Worm (Caenorhabditis elegans) whole organism, L4 larva: ENCODE results near the gene F49E11.7.

ENCODE experiments used
- F26F4.8 ChIP-seq: fragments of 200-800 bp; sonication (Bioruptor generic); conservative IDR thresholded peaks from 2 replicates; pipeline ENCODE4 v1.3.6; 2022; ENCODE audit warnings: missing genetic modification characterization, missing compliant biosample characterization
- F37D6.2 ChIP-seq: sonication (generic microtip); optimal IDR thresholded peaks from 2 replicates; lab custom pipeline; 2016; ENCODE audit warnings: mild to moderate bottlenecking, missing genetic modification characterization, missing compliant biosample characterization
- Y105C5A.15 ChIP-seq: fragments of 200-800 bp; sonication (Bioruptor generic); IDR thresholded peaks from 2 replicates; pipeline ENCODE4 v1.3.6; 2022; ENCODE audit warnings: missing genetic modification characterization, missing compliant biosample characterization
- aha-1 ChIP-seq: fragments of 150-350 bp; peaks from one replicate; lab custom pipeline; 2014; ENCODE audit warnings: missing biosample characterization, missing genetic modification characterization
- ama-1 ChIP-seq: fragments of 150-350 bp; optimal IDR thresholded peaks from 2 replicates; lab custom pipeline; 2014; ENCODE audit warnings: inconsistent platforms, mixed read lengths
- arid-1 ChIP-seq: fragments of 200-800 bp; sonication (Bioruptor generic); conservative IDR thresholded peaks from 2 replicates; pipeline ENCODE4 v1.3.6; 2022; ENCODE audit warnings: missing genetic modification reagents, missing genetic modification characterization, missing compliant biosample characterization
- ceh-20 ChIP-seq: fragments of 200-800 bp; sonication (Bioruptor generic); IDR thresholded peaks from 2 replicates; pipeline ENCODE4 v1.3.6; 2022; ENCODE audit warnings: missing genetic modification reagents, missing genetic modification characterization, missing compliant biosample characterization
- ceh-28 ChIP-seq: fragments of 150-350 bp; optimal IDR thresholded peaks from 2 replicates; lab custom pipeline; 2014; ENCODE audit warnings: missing biosample characterization, missing genetic modification reagents, missing genetic modification characterization
- ceh-62 ChIP-seq: sonication (generic microtip); optimal IDR thresholded peaks from 2 replicates; lab custom pipeline; 2017; ENCODE audit warnings: missing biosample characterization, missing genetic modification characterization
- daf-16 ChIP-seq, 3 experiments: sonication (generic microtip); optimal IDR thresholded peaks; 2 replicates each; lab custom pipeline; 2016 to 2017; ENCODE audit warnings: missing genetic modification characterization in 3 of 3, missing genetic modification reagents in 3 of 3, mild to moderate bottlenecking in 2 of 3, missing compliant biosample characterization in 2 of 3, missing biosample characterization in 1 of 3, moderate library complexity in 1 of 3
- daf-8 ChIP-seq: fragments of 200-800 bp; sonication (Bioruptor generic); IDR thresholded peaks from 2 replicates; pipeline ENCODE4 v1.3.6; 2022; ENCODE audit warnings: missing genetic modification characterization, missing compliant biosample characterization
- dmd-6 ChIP-seq: fragments of 200-800 bp; sonication (Bioruptor generic); IDR thresholded peaks from 2 replicates; pipeline ENCODE4 v1.3.6; 2022; ENCODE audit warnings: missing genetic modification reagents, missing genetic modification characterization, missing compliant biosample characterization
- dmd-9 ChIP-seq: fragments of 200-800 bp; sonication (Bioruptor generic); IDR thresholded peaks from 2 replicates; pipeline ENCODE4 v1.3.6; 2022; ENCODE audit warnings: missing genetic modification reagents, missing genetic modification characterization, missing compliant biosample characterization
- dpl-1 ChIP-seq: fragments of 150-350 bp; optimal IDR thresholded peaks from 2 replicates; lab custom pipeline; 2014; ENCODE audit warnings: missing biosample characterization, missing genetic modification reagents, missing genetic modification characterization
- dve-1 ChIP-seq: sonication (generic microtip); optimal IDR thresholded peaks from 2 replicates; lab custom pipeline; 2017; ENCODE audit warnings: antibody characterized with exemption, mild to moderate bottlenecking, missing genetic modification characterization, missing compliant biosample characterization; ENCODE audit not compliant: insufficient read depth
- egl-27 ChIP-seq: sonication (generic microtip); optimal IDR thresholded peaks from 3 replicates; lab custom pipeline; 2017; ENCODE audit warnings: missing biosample characterization, missing genetic modification reagents, missing genetic modification characterization
- gei-8 ChIP-seq: fragments of 200-800 bp; sonication (Bioruptor generic); optimal IDR thresholded peaks from 2 replicates; lab custom pipeline; 2018; ENCODE audit warnings: mild to moderate bottlenecking, missing genetic modification characterization, missing compliant biosample characterization
- hlh-11 ChIP-seq: fragments of 200-800 bp; sonication (Bioruptor generic); optimal IDR thresholded peaks from 2 replicates; lab custom pipeline; 2018; ENCODE audit warnings: mild to moderate bottlenecking, missing genetic modification characterization, missing compliant biosample characterization
- hlh-30 ChIP-seq: sonication (generic microtip); optimal IDR thresholded peaks from 2 replicates; lab custom pipeline; 2017; ENCODE audit warnings: antibody characterized with exemption, mild to moderate bottlenecking, missing genetic modification characterization, missing compliant biosample characterization; ENCODE audit not compliant: insufficient read depth
- lin-1 ChIP-seq: fragments of 200-800 bp; sonication (Bioruptor generic); IDR thresholded peaks from 2 replicates; pipeline ENCODE4 v1.3.6; 2022; ENCODE audit warnings: missing genetic modification reagents, missing genetic modification characterization, missing compliant biosample characterization
- lin-13 ChIP-seq: fragments of 150-350 bp; optimal IDR thresholded peaks from 2 replicates; lab custom pipeline; 2014; ENCODE audit warnings: missing biosample characterization, missing genetic modification reagents, missing genetic modification characterization
- lir-3 ChIP-seq: sonication (generic microtip); optimal IDR thresholded peaks from 2 replicates; lab custom pipeline; 2016; ENCODE audit warnings: mild to moderate bottlenecking, missing genetic modification characterization, missing compliant biosample characterization
- mdl-1 ChIP-seq, 2 experiments: fragments of 150-350 bp in 1 of 2; sonication (generic microtip) in 1 of 2; optimal IDR thresholded peaks; 2 replicates each; lab custom pipeline; 2014 to 2017; ENCODE audit warnings: missing biosample characterization in 2 of 2, missing genetic modification characterization in 2 of 2
- mdt-29 ChIP-seq: fragments of 200-800 bp; sonication (Bioruptor generic); IDR thresholded peaks from 2 replicates; pipeline ENCODE4 v1.3.6; 2022; ENCODE audit warnings: missing genetic modification reagents, missing genetic modification characterization, missing compliant biosample characterization
- mes-2 ChIP-seq: sonication (generic microtip); optimal IDR thresholded peaks from 2 replicates; lab custom pipeline; 2016; ENCODE audit warnings: missing genotype, mild to moderate bottlenecking, missing genetic modification characterization, missing compliant biosample characterization; ENCODE audit not compliant: poor library complexity, severe bottlenecking
- mxl-2 ChIP-seq: fragments of 200-800 bp; sonication (Bioruptor generic); conservative IDR thresholded peaks from 2 replicates; pipeline ENCODE4 v1.3.6; 2022; ENCODE audit warnings: missing genetic modification reagents, missing genetic modification characterization, missing compliant biosample characterization
- nhr-102 ChIP-seq: sonication (generic microtip); optimal IDR thresholded peaks from 2 replicates; lab custom pipeline; 2016; ENCODE audit warnings: mild to moderate bottlenecking, missing genetic modification characterization, moderate library complexity, missing compliant biosample characterization
- nhr-11 ChIP-seq: fragments of 150-350 bp; optimal IDR thresholded peaks from 2 replicates; lab custom pipeline; 2014; ENCODE audit warnings: missing biosample characterization, missing genetic modification characterization
- nhr-25 ChIP-seq: sonication (generic microtip); optimal IDR thresholded peaks from 2 replicates; lab custom pipeline; 2017; ENCODE audit warnings: missing genetic modification characterization, mild to moderate bottlenecking, missing compliant biosample characterization, antibody characterized with exemption, moderate library complexity, borderline replicate concordance; ENCODE audit not compliant: insufficient read depth
- nhr-28 ChIP-seq: fragments of 150-350 bp; optimal IDR thresholded peaks from 2 replicates; lab custom pipeline; 2014; ENCODE audit warnings: missing biosample characterization, missing genetic modification characterization
- nhr-6 ChIP-seq: fragments of 150-350 bp; optimal IDR thresholded peaks from 2 replicates; lab custom pipeline; 2014; ENCODE audit warnings: missing biosample characterization, missing genetic modification characterization
- nhr-77 ChIP-seq: fragments of 150-350 bp; optimal IDR thresholded peaks from 2 replicates; lab custom pipeline; 2014; ENCODE audit warnings: missing biosample characterization, missing genetic modification characterization
- pha-4 ChIP-seq, 2 experiments: fragments of 150-350 bp in 1 of 2; fragments of 200-800 bp in 1 of 2; sonication (Bioruptor generic) in 1 of 2; IDR thresholded peaks in 1 of 2; optimal IDR thresholded peaks in 1 of 2; 2 replicates each; pipeline versions ENCODE4 v1.3.6 to Lab custom; 2014 to 2022; ENCODE audit warnings: missing genetic modification characterization in 2 of 2, missing genetic modification reagents in 2 of 2, missing biosample characterization in 1 of 2, missing compliant biosample characterization in 1 of 2
- php-3 ChIP-seq: fragments of 200-800 bp; sonication (Bioruptor generic); IDR thresholded peaks from 2 replicates; pipeline ENCODE4 v1.3.6; 2022; ENCODE audit warnings: missing genetic modification reagents, missing genetic modification characterization, missing compliant biosample characterization
- pqm-1 ChIP-seq: sonication (generic microtip); optimal IDR thresholded peaks from 2 replicates; lab custom pipeline; 2017; ENCODE audit warnings: missing biosample characterization, missing genetic modification characterization
- set-16 ChIP-seq: fragments of 200-800 bp; sonication (Bioruptor generic); IDR thresholded peaks from 2 replicates; pipeline ENCODE4 v1.3.6; 2022; ENCODE audit warnings: missing genetic modification reagents, missing genetic modification characterization, missing compliant biosample characterization
- snpc-4 ChIP-seq: fragments of 150-350 bp; optimal IDR thresholded peaks from 2 replicates; lab custom pipeline; 2014; ENCODE audit warnings: missing biosample characterization, missing genetic modification characterization
- spr-1 ChIP-seq: sonication (generic microtip); optimal IDR thresholded peaks from 2 replicates; lab custom pipeline; 2016; ENCODE audit warnings: mild to moderate bottlenecking, missing genetic modification characterization, missing compliant biosample characterization
- spr-3 ChIP-seq: fragments of 200-800 bp; sonication (Bioruptor generic); optimal IDR thresholded peaks from 2 replicates; lab custom pipeline; 2018; ENCODE audit warnings: mild to moderate bottlenecking, missing genetic modification characterization, missing compliant biosample characterization
- unc-39 ChIP-seq: sonication (generic microtip); optimal IDR thresholded peaks from 2 replicates; lab custom pipeline; 2017; ENCODE audit warnings: missing biosample characterization, missing genetic modification characterization
- unc-62 ChIP-seq, 3 experiments: fragments of 150-350 bp in 1 of 3; sonication (generic microtip); optimal IDR thresholded peaks in 2 of 3; peaks in 1 of 3; 1 replicate in 1 of 3; 2 replicates in 2 of 3; lab custom pipeline; 2014 to 2017; ENCODE audit warnings: missing biosample characterization in 3 of 3, missing genetic modification characterization in 3 of 3, missing genetic modification reagents in 3 of 3, missing genotype in 1 of 3
- vab-7 ChIP-seq: fragments of 200-800 bp; sonication (Bioruptor generic); IDR thresholded peaks from 2 replicates; pipeline ENCODE4 v1.3.6; 2022; ENCODE audit warnings: missing genetic modification reagents, missing genetic modification characterization, missing compliant biosample characterization
- zfp-3 ChIP-seq: fragments of 200-800 bp; sonication (Bioruptor generic); conservative IDR thresholded peaks from 2 replicates; pipeline ENCODE4 v1.3.6; 2022; ENCODE audit warnings: missing genetic modification reagents, missing genetic modification characterization, missing compliant biosample characterization

Gene F49E11.7

DNA sequence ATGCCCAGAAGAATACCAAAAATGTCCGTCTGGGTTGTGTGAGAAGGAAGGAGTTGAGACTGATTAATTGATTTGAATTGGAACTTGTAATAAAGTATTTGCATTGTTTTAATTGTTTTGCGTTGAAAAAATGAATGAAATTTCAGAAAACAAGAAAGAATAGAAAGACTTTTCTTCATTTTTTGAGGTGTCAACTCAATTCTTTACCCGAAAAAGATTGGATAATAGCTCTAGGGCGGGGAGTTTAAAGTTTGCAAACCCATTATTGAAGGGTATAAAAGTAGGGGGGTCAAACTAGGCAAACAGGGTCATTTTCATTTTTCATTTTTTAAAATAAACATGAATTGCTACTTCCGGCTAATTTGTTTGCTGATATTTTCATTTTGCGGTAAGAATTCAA lies 4.5 kb upstream of the F49E11.7 start, which contains the start of gene scl-10:
Gene scl-10 (plus strand): TSS at position 301 of the 400 bp plus-strand sequence.
- no peak for TF ChIP-seq lin-13 (GFP tag; lab: Kevin White, UChicago)
- TF ChIP-seq ceh-20 (GFP tag; lab: Robert Waterston, UW), result no peak
- no peak for TF ChIP-seq mdl-1 (tag; optimal IDR thresholded peaks at IDR 0.05; lab: Kevin White, UChicago)
- no peak for TF ChIP-seq nhr-102
- no peak for TF ChIP-seq egl-27 (tag; lab: Kevin White, UChicago)
- no peak for TF ChIP-seq ceh-62
- TF ChIP-seq arid-1 (GFP tag; lab: Robert Waterston, UW), result no peak
- no peak for TF ChIP-seq mxl-2 (GFP tag; lab: Robert Waterston, UW)

DNA sequence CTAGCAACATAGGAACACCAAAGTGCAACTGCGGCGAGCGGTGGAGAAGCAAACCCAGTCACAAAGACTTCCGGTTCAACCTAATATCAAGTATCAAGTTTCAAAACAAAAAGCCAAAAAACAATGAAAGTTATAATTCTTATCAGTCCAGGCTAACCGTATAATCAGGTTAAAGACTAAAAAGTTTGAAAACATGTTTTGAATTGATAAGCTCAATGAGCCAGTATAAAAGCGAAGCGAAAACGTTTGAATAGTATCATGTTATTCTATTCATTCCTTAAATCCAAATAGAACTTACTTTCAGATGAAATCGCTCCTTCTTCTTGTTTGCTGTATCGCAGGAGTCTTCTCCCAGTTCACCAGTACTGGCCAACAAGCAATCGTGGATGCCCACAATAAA lies 1.6 kb upstream of the F49E11.7 start, which contains the start of gene scl-11:
Gene scl-11 (plus strand): TSS at position 301 of the 400 bp plus-strand sequence.
- TF ChIP-seq set-16, result no peak
- TF ChIP-seq daf-8 (GFP tag; lab: Robert Waterston, UW), result no peak
- TF ChIP-seq dmd-9 (GFP tag; lab: Robert Waterston, UW), result no peak
- TF ChIP-seq mdt-29 (GFP tag; lab: Robert Waterston, UW), result no peak
- no peak for TF ChIP-seq zfp-3 (GFP tag; lab: Robert Waterston, UW)
- no peak for TF ChIP-seq unc-62 (GFP tag; optimal IDR thresholded peaks at IDR 0.05 in 1 of 2; lab: Kevin White, UChicago)
- TF ChIP-seq unc-62 (tag; optimal IDR thresholded peaks at IDR 0.05; lab: Kevin White, UChicago), result no peak
- no peak for TF ChIP-seq Y105C5A.15 (GFP tag; lab: Robert Waterston, UW)
- no peak for TF ChIP-seq arid-1 (GFP tag; lab: Robert Waterston, UW)
- no peak for TF ChIP-seq spr-3 (GFP tag; lab: Kevin White, UChicago)
- TF ChIP-seq spr-1 (tag; lab: Kevin White, UChicago), result no peak
- no peak for TF ChIP-seq unc-39 (tag; lab: Kevin White, UChicago)
- TF ChIP-seq dve-1, result no peak
- no peak for TF ChIP-seq pqm-1 (tag; lab: Kevin White, UChicago)
- no peak for TF ChIP-seq pha-4 (GFP tag; IDR thresholded peaks at IDR 0.05; lab: Robert Waterston, UW)
- TF ChIP-seq pha-4 (tag; optimal IDR thresholded peaks at IDR 0.05; lab: Kevin White, UChicago), result no peak
- no peak for TF ChIP-seq F26F4.8
- TF ChIP-seq F37D6.2 (tag; lab: Kevin White, UChicago), result no peak
- TF ChIP-seq gei-8, result no peak
- TF ChIP-seq ceh-28 (tag; lab: Kevin White, UChicago), result no peak
- TF ChIP-seq lir-3 (tag; lab: Kevin White, UChicago), result no peak
- no peak for TF ChIP-seq php-3 (GFP tag; lab: Robert Waterston, UW)

DNA sequence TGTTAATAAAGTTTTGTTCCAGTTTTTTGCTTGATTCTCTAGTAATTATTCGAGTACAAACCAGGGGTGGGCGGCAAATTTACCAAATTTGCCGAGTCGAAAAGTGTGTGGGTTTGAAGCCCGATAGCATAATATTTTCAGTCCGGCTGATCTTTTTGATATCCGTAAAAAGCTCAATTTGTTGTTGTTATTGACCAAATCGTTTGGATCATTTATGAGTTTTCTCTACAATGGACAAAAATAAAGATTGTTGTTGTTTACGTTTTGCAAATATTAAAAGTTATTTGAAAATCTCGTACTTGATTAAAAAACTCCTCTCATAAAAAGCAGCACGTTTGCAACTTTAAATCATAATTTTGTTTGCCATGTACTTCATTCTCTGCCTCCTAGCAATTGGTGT lies 3.4 kb downstream of the F49E11.7 start, which contains the start of gene scl-1:
Gene scl-1 (plus strand): TSS at position 301 of the 400 bp plus-strand sequence.
- TF ChIP-seq dpl-1 (GFP tag; lab: Kevin White, UChicago), result no peak

DNA sequence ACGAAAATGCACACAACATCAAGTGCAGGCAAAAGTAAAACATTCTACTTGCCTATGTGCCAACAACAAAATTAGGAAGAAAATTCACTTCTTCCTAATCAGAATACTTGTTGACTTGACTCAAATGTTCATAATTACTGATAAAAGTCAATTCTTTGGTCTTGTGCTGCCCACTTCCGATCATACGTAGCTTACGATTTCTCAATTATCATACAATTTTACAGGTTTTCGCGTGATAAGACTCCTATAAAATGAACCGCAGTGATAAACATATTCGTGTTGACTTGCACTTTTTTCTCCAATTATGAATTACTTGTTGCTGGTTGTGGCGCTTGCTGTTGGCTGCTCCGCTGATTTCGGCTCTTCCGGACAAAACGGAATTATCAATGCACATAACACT lies 4.8 kb downstream of the F49E11.7 start, which contains the start of gene scl-2:
Gene scl-2 (plus strand): TSS at position 293 of the 400 bp plus-strand sequence.
- peak; percentile 95 for TF ChIP-seq nhr-28 (tag; lab: Kevin White, UChicago)
- TF ChIP-seq vab-7 (GFP tag; lab: Robert Waterston, UW), result no peak
- TF ChIP-seq Y105C5A.15 (GFP tag; lab: Robert Waterston, UW), result no peak
- TF ChIP-seq php-3 (GFP tag; lab: Robert Waterston, UW), result peak; percentile 87
- peak; percentile 63 for TF ChIP-seq aha-1 (tag; lab: Kevin White, UChicago)
- peak; percentile 92 for TF ChIP-seq dmd-6 (GFP tag; lab: Robert Waterston, UW)
- no peak for TF ChIP-seq egl-27 (tag; lab: Kevin White, UChicago)
- peak; percentile 99 for TF ChIP-seq pqm-1 (tag; lab: Kevin White, UChicago)
- TF ChIP-seq daf-16 (GFP tag; optimal IDR thresholded peaks at IDR 0.05; lab: Kevin White, UChicago), result no peak
- TF ChIP-seq daf-16 (tag; optimal IDR thresholded peaks at IDR 0.05; lab: Kevin White, UChicago), result peak; percentile 99
- no peak for TF ChIP-seq nhr-11 (tag; lab: Kevin White, UChicago)
- TF ChIP-seq snpc-4 (tag; lab: Kevin White, UChicago), result no peak
- no peak for TF ChIP-seq dpl-1 (GFP tag; lab: Kevin White, UChicago)
- TF ChIP-seq lin-1, result peak; percentile 75; the same call in 1 of the 2 replicates
- no peak for TF ChIP-seq nhr-25 (tag; lab: Kevin White, UChicago)
- peak; percentile 20 for TF ChIP-seq mes-2
- TF ChIP-seq ceh-20 (GFP tag; lab: Robert Waterston, UW), result no peak
- peak; percentile 87 for TF ChIP-seq hlh-11 (tag; lab: Kevin White, UChicago)
- TF ChIP-seq nhr-77 (tag; lab: Kevin White, UChicago), result peak; percentile 95
- TF ChIP-seq nhr-6 (tag; lab: Kevin White, UChicago), result peak; percentile 74
- TF ChIP-seq dve-1, result peak; percentile 88
- peak; percentile 70 for TF ChIP-seq hlh-30 (tag; lab: Kevin White, UChicago)
- peak; percentile 50 for TF ChIP-seq ama-1 (lab: Kevin White, UChicago)
